Fruit fly (Drosophila melanogaster) whole organism, wandering third instar larva: ENCODE results near the gene CG31624.

Experiments used
- Abd-B ChIP-seq: fragments of >200 bp; optimal IDR thresholded peaks from 2 replicates; lab custom pipeline; 2017; ENCODE audit warnings: missing biosample characterization, missing genetic modification characterization
- CG32264 ChIP-seq: fragments of 200-800 bp; sonication (Bioruptor generic); optimal IDR thresholded peaks from 2 replicates; lab custom pipeline; 2016; ENCODE audit warnings: missing biosample characterization, missing genetic modification characterization
- CG9705 ChIP-seq: fragments of 200-800 bp; sonication (Bioruptor generic); optimal IDR thresholded peaks from 2 replicates; lab custom pipeline; 2018; ENCODE audit warnings: missing biosample characterization, mild to moderate bottlenecking, missing genetic modification characterization
- CrebA ChIP-seq: fragments of 200-800 bp; sonication (Bioruptor generic); optimal IDR thresholded peaks from 2 replicates; lab custom pipeline; 2016; ENCODE audit warnings: missing biosample characterization, mild to moderate bottlenecking, missing genetic modification characterization, borderline replicate concordance
- Dfd ChIP-seq: fragments of >200 bp; optimal IDR thresholded peaks from 2 replicates; lab custom pipeline; 2017; ENCODE audit warnings: missing biosample characterization, missing genetic modification characterization
- Dif ChIP-seq: fragments of 200-275, 200-300 bp; sonication (Bioruptor generic); optimal IDR thresholded peaks from 2 replicates; lab custom pipeline; 2018; ENCODE audit warnings: missing biosample characterization, missing genetic modification characterization; ENCODE audit not compliant: partially characterized antibody
- GATAd ChIP-seq: sonication (Bioruptor generic); optimal IDR thresholded peaks from 2 replicates; lab custom pipeline; 2016; ENCODE audit warnings: missing biosample characterization, missing genetic modification characterization
- Hr83 ChIP-seq: fragments of 200-300 bp; sonication (Bioruptor generic); optimal IDR thresholded peaks from 2 replicates; lab custom pipeline; 2016; ENCODE audit warnings: missing biosample characterization, mild to moderate bottlenecking, missing genetic modification characterization, moderate library complexity; ENCODE audit not compliant: poor library complexity, severe bottlenecking
- Jra ChIP-seq: sonication (Bioruptor generic); optimal IDR thresholded peaks from 2 replicates; lab custom pipeline; 2016; ENCODE audit warnings: missing biosample characterization, missing genetic modification characterization
- Mio ChIP-seq: sonication (Bioruptor generic); optimal IDR thresholded peaks from 2 replicates; lab custom pipeline; 2016; ENCODE audit warnings: missing biosample characterization, missing genetic modification characterization
- Myc ChIP-seq: fragments of >200 bp; optimal IDR thresholded peaks from 2 replicates; lab custom pipeline; 2017
- N ChIP-seq: fragments of >200 bp; optimal IDR thresholded peaks from 2 replicates; lab custom pipeline; 2018; ENCODE audit warnings: missing biosample characterization, missing external identifiers, missing genetic modification characterization
- OdsH ChIP-seq: fragments of 200-800 bp; sonication (Bioruptor generic); optimal IDR thresholded peaks from 2 replicates; lab custom pipeline; 2016; ENCODE audit warnings: missing biosample characterization, mild to moderate bottlenecking, missing genetic modification characterization
- Rel ChIP-seq, 2 experiments: fragments of 200-800 bp; sonication (Bioruptor generic) in 1 of 2; optimal IDR thresholded peaks; 2 replicates in 1 of 2; 3 replicates in 1 of 2; lab custom pipeline; 2016 to 2019; ENCODE audit warnings: mild to moderate bottlenecking in 2 of 2, missing biosample characterization in 2 of 2, missing genetic modification characterization in 2 of 2, moderate library complexity in 1 of 2
- Sp1 ChIP-seq: fragments of 200-800 bp; sonication (Bioruptor generic); optimal IDR thresholded peaks from 3 replicates; lab custom pipeline; 2019; ENCODE audit warnings: missing biosample characterization, mild to moderate bottlenecking, missing genetic modification characterization, moderate library complexity
- Vsx2 ChIP-seq: fragments of 200-300, 225-300 bp; sonication (Bioruptor generic); optimal IDR thresholded peaks from 2 replicates; lab custom pipeline; 2018; ENCODE audit warnings: missing biosample characterization, missing genetic modification characterization; ENCODE audit not compliant: partially characterized antibody
- br ChIP-seq: fragments of 200-800 bp; sonication (Bioruptor generic); optimal IDR thresholded peaks from 2 replicates; lab custom pipeline; 2016; ENCODE audit warnings: missing biosample characterization, missing genetic modification characterization
- brk ChIP-seq: fragments of 200-800 bp; sonication (Bioruptor generic); optimal IDR thresholded peaks from 2 replicates; lab custom pipeline; 2016; ENCODE audit warnings: missing biosample characterization, mild to moderate bottlenecking, missing genetic modification characterization
- dl ChIP-seq, 2 experiments: fragments of 175-275, 200-275 bp in 1 of 2; fragments of 200-275 bp in 1 of 2; sonication (Bioruptor generic); optimal IDR thresholded peaks; lab custom pipeline; 2018; ENCODE audit warnings: mild to moderate bottlenecking in 2 of 2, missing biosample characterization in 2 of 2, missing genetic modification characterization in 2 of 2, moderate library complexity in 2 of 2; ENCODE audit not compliant: partially characterized antibody in 2 of 2, insufficient read depth in 1 of 2
- ey ChIP-seq: fragments of 200-800 bp; sonication (Bioruptor generic); optimal IDR thresholded peaks from 2 replicates; lab custom pipeline; 2016; ENCODE audit warnings: missing biosample characterization, missing genetic modification characterization
- foxo ChIP-seq, 2 experiments: fragments of 200-800 bp; sonication (Bioruptor generic); optimal IDR thresholded peaks; 2 replicates in 1 of 2; 3 replicates in 1 of 2; lab custom pipeline; 2016 to 2017; ENCODE audit warnings: missing biosample characterization in 2 of 2, missing genetic modification characterization in 2 of 2
- fru ChIP-seq: fragments of 200-800 bp; sonication (Bioruptor generic); optimal IDR thresholded peaks from 3 replicates; lab custom pipeline; 2016; ENCODE audit warnings: missing biosample characterization, mild to moderate bottlenecking, missing genetic modification characterization
- h ChIP-seq: fragments of 200-800 bp; sonication (Bioruptor generic); optimal IDR thresholded peaks from 3 replicates; lab custom pipeline; 2016; ENCODE audit warnings: missing biosample characterization, mild to moderate bottlenecking, missing genetic modification characterization
- jim ChIP-seq: fragments of 175-275, 200-325 bp; sonication (Bioruptor generic); optimal IDR thresholded peaks from 2 replicates; lab custom pipeline; 2016; ENCODE audit warnings: missing biosample characterization, mild to moderate bottlenecking, missing genetic modification characterization
- lola ChIP-seq: fragments of >200 bp; optimal IDR thresholded peaks from 2 replicates; lab custom pipeline; 2017; ENCODE audit warnings: missing biosample characterization, missing genetic modification characterization
- pan ChIP-seq: fragments of >200 bp; optimal IDR thresholded peaks from 2 replicates; lab custom pipeline; 2017
- psq ChIP-seq: fragments of 200-800 bp; sonication (Bioruptor generic); optimal IDR thresholded peaks from 3 replicates; lab custom pipeline; 2017; ENCODE audit warnings: missing biosample characterization, mild to moderate bottlenecking, missing genetic modification characterization, moderate library complexity
- sage ChIP-seq: fragments of 200-800 bp; sonication (Bioruptor generic); optimal IDR thresholded peaks from 2 replicates; lab custom pipeline; 2016; ENCODE audit warnings: missing biosample characterization, mild to moderate bottlenecking, missing genetic modification characterization
- tai ChIP-seq: sonication (Bioruptor generic); optimal IDR thresholded peaks from 2 replicates; lab custom pipeline; 2016; ENCODE audit warnings: missing biosample characterization, missing genetic modification characterization
- usp ChIP-seq: fragments of >200 bp; optimal IDR thresholded peaks from 2 replicates; lab custom pipeline; 2017; ENCODE audit warnings: missing biosample characterization, missing genetic modification characterization
- woc ChIP-seq: sonication (Bioruptor generic); optimal IDR thresholded peaks from 2 replicates; lab custom pipeline; 2016; ENCODE audit warnings: missing biosample characterization, mild to moderate bottlenecking, missing genetic modification characterization

The CG31624 gene

dm6 chr2L:21202702-21203101, 2.5 kb upstream of the CG31624 start, which contains the start of gene CG31988:
Gene CG31988, minus strand, starts transcription at chr2L:21202802.
- no peak for TF ChIP-seq Dfd
- TF ChIP-seq br (GFP tag; lab: Kevin White, UChicago) = no peak
- no peak for TF ChIP-seq h (GFP tag; lab: Kevin White, UChicago)
- TF ChIP-seq Hr83 (GFP tag; lab: Kevin White, UChicago) = no peak
- no peak for TF ChIP-seq Rel (GFP tag; optimal IDR thresholded peaks at IDR 0.05; lab: Kevin White, UChicago)
- TF ChIP-seq Rel (tag; optimal IDR thresholded peaks at IDR 0.05; lab: Kevin White, UChicago) = no peak
- no peak for TF ChIP-seq dl (GFP tag; optimal IDR thresholded peaks at IDR 0.05; lab: Kevin White, UChicago; ENCODE audit: insufficient read depth in 1 of 2, partially characterized antibody in 2 of 2)
- no peak for TF ChIP-seq Jra (GFP tag; lab: Kevin White, UChicago)
- TF ChIP-seq sage = no peak
- no peak for TF ChIP-seq usp (GFP tag; lab: Kevin White, UChicago)
- no peak for TF ChIP-seq woc (GFP tag; lab: Kevin White, UChicago)
- TF ChIP-seq GATAd (GFP tag; lab: Kevin White, UChicago) = no peak
- TF ChIP-seq pan (lab: Kevin White, UChicago) = no peak
- TF ChIP-seq lola (GFP tag; lab: Kevin White, UChicago) = no peak
- no peak for TF ChIP-seq Mio (GFP tag; lab: Kevin White, UChicago)
- no peak for TF ChIP-seq fru (GFP tag; lab: Kevin White, UChicago)
- no peak for TF ChIP-seq N (GFP tag; lab: Kevin White, UChicago)

dm6 chr2L:21198633-21199264, 1.4 kb downstream of the CG31624 start, which contains the start of gene Ret:
Gene Ret, minus strand, starts transcription at chr2L:21198762.
- no peak for TF ChIP-seq Vsx2 (GFP tag; lab: Kevin White, UChicago)
- TF ChIP-seq jim (GFP tag; lab: Kevin White, UChicago) = no peak
- no peak for TF ChIP-seq lola (GFP tag; lab: Kevin White, UChicago)
- no peak for TF ChIP-seq CG32264 (GFP tag; lab: Kevin White, UChicago)
- no peak for TF ChIP-seq Hr83 (GFP tag; lab: Kevin White, UChicago)
- no peak for TF ChIP-seq ey
- TF ChIP-seq CG9705 (GFP tag; lab: Kevin White, UChicago) = no peak
- no peak for TF ChIP-seq psq (GFP tag; lab: Kevin White, UChicago)
- no peak for TF ChIP-seq Rel (GFP tag; optimal IDR thresholded peaks at IDR 0.05; lab: Kevin White, UChicago)
- TF ChIP-seq Rel (tag; optimal IDR thresholded peaks at IDR 0.05; lab: Kevin White, UChicago) = no peak
- TF ChIP-seq h (GFP tag; lab: Kevin White, UChicago) = no peak
- no peak for TF ChIP-seq Dif
- no peak for TF ChIP-seq usp (GFP tag; lab: Kevin White, UChicago)
- no peak for TF ChIP-seq pan (lab: Kevin White, UChicago)
- TF ChIP-seq Mio (GFP tag; lab: Kevin White, UChicago) = no peak
- TF ChIP-seq CrebA (GFP tag; lab: Kevin White, UChicago) = no peak

dm6 chr2L:21197178-21197577, 3.0 kb downstream of the CG31624 start:
- TF ChIP-seq pan (lab: Kevin White, UChicago) (no peak), Rel (GFP tag; optimal IDR thresholded peaks at IDR 0.05; lab: Kevin White, UChicago) (no peak), Rel (tag; optimal IDR thresholded peaks at IDR 0.05; lab: Kevin White, UChicago) (no peak), Dif (no peak), ey (peak; percentile 1), tai (GFP tag; lab: Kevin White, UChicago) (no peak), dl (GFP tag; optimal IDR thresholded peaks at IDR 0.05; lab: Kevin White, UChicago; ENCODE audit: insufficient read depth in 1 of 2, partially characterized antibody in 2 of 2) (no peak), CG32264 (GFP tag; lab: Kevin White, UChicago) (no peak), Abd-B (GFP tag; lab: Kevin White, UChicago) (no peak), CG9705 (GFP tag; lab: Kevin White, UChicago) (no peak), brk (GFP tag; lab: Kevin White, UChicago) (no peak), Myc (lab: Kevin White, UChicago) (no peak), Jra (GFP tag; lab: Kevin White, UChicago) (no peak), woc (GFP tag; lab: Kevin White, UChicago) (no peak), Sp1 (no peak), lola (GFP tag; lab: Kevin White, UChicago) (no peak), foxo (GFP tag; optimal IDR thresholded peaks at IDR 0.05; lab: Kevin White, UChicago) (peak in 1 of 2 experiments; percentile 36), fru (GFP tag; lab: Kevin White, UChicago) (peak; percentile 13), h (GFP tag; lab: Kevin White, UChicago) (peak; percentile 29), GATAd (GFP tag; lab: Kevin White, UChicago) (no peak), CrebA (GFP tag; lab: Kevin White, UChicago) (no peak), sage (no peak), OdsH (GFP tag; lab: Kevin White, UChicago) (no peak)
